Fruit fly (Drosophila melanogaster) whole organism, embryonic: ENCODE data around the gene CG43062.

Experiments
- Adf1 ChIP-seq: fragments of 200-800 bp; sonication (Bioruptor generic); IDR thresholded peaks from 2 replicates; pipeline ENCODE4 v1.3.6; 2022; ENCODE audit warnings: missing biosample characterization, missing genetic modification characterization
- CG10209 ChIP-seq: fragments of 200-800 bp; sonication (Bioruptor generic); optimal IDR thresholded peaks from 3 replicates; lab custom pipeline; 2017; ENCODE audit warnings: missing biosample characterization, mild to moderate bottlenecking, missing genetic modification characterization, missing genetic modification reagents
- CG10366 ChIP-seq: fragments of 200-800 bp; sonication (Bioruptor generic); IDR thresholded peaks from 2 replicates; pipeline ENCODE4 v1.3.6; 2022; ENCODE audit warnings: missing biosample characterization, missing genetic modification characterization
- CG11696 ChIP-seq: fragments of 200-800 bp; sonication (Bioruptor generic); IDR thresholded peaks from 2 replicates; pipeline ENCODE4 v1.3.6; 2022; ENCODE audit warnings: missing biosample characterization, missing genetic modification characterization
- CG1233 ChIP-seq: fragments of 200-800 bp; sonication (Bioruptor generic); optimal IDR thresholded peaks from 4 replicates; lab custom pipeline; 2018; ENCODE audit warnings: missing biosample characterization, mild to moderate bottlenecking, missing genetic modification characterization
- CG12659 ChIP-seq: fragments of 200-800 bp; sonication (Bioruptor generic); optimal IDR thresholded peaks from 3 replicates; lab custom pipeline; 2017; ENCODE audit warnings: mild to moderate bottlenecking, missing biosample characterization, missing genetic modification reagents, missing genetic modification characterization
- CG13894 ChIP-seq: fragments of 200-800 bp; sonication (Bioruptor generic); optimal IDR thresholded peaks from 3 replicates; lab custom pipeline; 2018; ENCODE audit warnings: missing biosample characterization, mild to moderate bottlenecking, missing genetic modification characterization, moderate library complexity
- CG14441 ChIP-seq: fragments of 200-800 bp; sonication (Bioruptor generic); IDR thresholded peaks from 2 replicates; pipeline ENCODE4 v1.3.6; 2022; ENCODE audit warnings: missing biosample characterization, missing genetic modification characterization
- CG16815 ChIP-seq: fragments of 200-800 bp; sonication (Bioruptor generic); optimal IDR thresholded peaks from 3 replicates; lab custom pipeline; 2017; ENCODE audit warnings: missing biosample characterization, mild to moderate bottlenecking, missing genetic modification characterization
- CG1832 ChIP-seq: fragments of 200-800 bp; sonication (Bioruptor generic); optimal IDR thresholded peaks from 2 replicates; lab custom pipeline; 2017; ENCODE audit warnings: missing biosample characterization, mild to moderate bottlenecking, missing genetic modification characterization, inconsistent platforms
- CG32532 ChIP-seq: fragments of 200-800 bp; sonication (Bioruptor generic); IDR thresholded peaks from 2 replicates; pipeline ENCODE4 v1.3.6; 2022; ENCODE audit warnings: missing biosample characterization, missing genetic modification characterization
- CG33213 ChIP-seq: fragments of 200-800 bp; sonication (Bioruptor generic); optimal IDR thresholded peaks from 3 replicates; lab custom pipeline; 2016; ENCODE audit warnings: missing biosample characterization, missing genetic modification characterization
- CG33557 ChIP-seq: fragments of 200-800 bp; sonication (Bioruptor generic); optimal IDR thresholded peaks from 2 replicates; lab custom pipeline; 2019; ENCODE audit warnings: missing biosample characterization, mild to moderate bottlenecking, missing genetic modification characterization, moderate library complexity
- CG7271 ChIP-seq: fragments of 200-800 bp; sonication (Bioruptor generic); optimal IDR thresholded peaks from 2 replicates; lab custom pipeline; 2018; ENCODE audit warnings: missing biosample characterization, mild to moderate bottlenecking, missing genetic modification characterization, moderate library complexity
- CG9437 ChIP-seq: fragments of 200-800 bp; sonication (Bioruptor generic); optimal IDR thresholded peaks from 2 replicates; lab custom pipeline; 2018; ENCODE audit warnings: missing biosample characterization, mild to moderate bottlenecking, missing genetic modification characterization
- D ChIP-seq, 2 experiments: fragments of 200-800 bp in 1 of 2; fragments of >200 bp in 1 of 2; sonication (Bioruptor generic) in 1 of 2; optimal IDR thresholded peaks; 2 replicates in 1 of 2; 3 replicates in 1 of 2; lab custom pipeline; 2017; ENCODE audit warnings: mild to moderate bottlenecking in 1 of 2, missing biosample characterization in 1 of 2, missing genetic modification characterization in 1 of 2, missing genetic modification reagents in 1 of 2
- Dll ChIP-seq: fragments of 200-800 bp; sonication (Bioruptor generic); IDR thresholded peaks from 4 replicates; pipeline ENCODE4 v1.3.6; 2022; ENCODE audit warnings: missing biosample characterization, missing genetic modification characterization; ENCODE audit not compliant: partially characterized antibody
- Doc3 ChIP-seq: fragments of 200-800 bp; sonication (Bioruptor generic); IDR thresholded peaks from 3 replicates; pipeline ENCODE4 v1.3.6; 2022; ENCODE audit warnings: missing biosample characterization, missing genetic modification characterization; ENCODE audit not compliant: partially characterized antibody
- Hsf ChIP-seq: fragments of 200-800 bp; sonication (Bioruptor generic); optimal IDR thresholded peaks from 3 replicates; lab custom pipeline; 2016; ENCODE audit warnings: missing biosample characterization, missing genetic modification characterization
- Kr ChIP-seq: fragments of 200-800 bp; sonication (Bioruptor generic); optimal IDR thresholded peaks from 2 replicates; lab custom pipeline; 2017; ENCODE audit warnings: missing biosample characterization, mild to moderate bottlenecking, missing genetic modification characterization
- Meics ChIP-seq: fragments of 200-800 bp; sonication (Bioruptor generic); optimal IDR thresholded peaks from 2 replicates; lab custom pipeline; 2017; ENCODE audit warnings: missing biosample characterization, mild to moderate bottlenecking, missing genetic modification characterization
- Rfx ChIP-seq: fragments of 200-800 bp; sonication (Bioruptor generic); IDR thresholded peaks from 2 replicates; pipeline ENCODE4 v1.3.6; 2022; ENCODE audit warnings: missing biosample characterization, missing genetic modification characterization
- Rx ChIP-seq: fragments of 200-800 bp; sonication (Bioruptor generic); IDR thresholded peaks from 2 replicates; pipeline ENCODE4 v1.3.6; 2022; ENCODE audit warnings: missing biosample characterization, missing genetic modification characterization
- Spps ChIP-seq: fragments of 200-800 bp; sonication (Bioruptor generic); optimal IDR thresholded peaks from 2 replicates; lab custom pipeline; 2018; ENCODE audit warnings: missing biosample characterization, mild to moderate bottlenecking, missing genetic modification characterization
- Taf1 ChIP-seq: fragments of 200-800 bp; sonication (Bioruptor generic); IDR thresholded peaks from 2 replicates; pipeline ENCODE4 v1.3.6; 2022; ENCODE audit warnings: missing biosample characterization, missing genetic modification characterization
- ash1 ChIP-seq: fragments of 200-800 bp; sonication (Bioruptor generic); optimal IDR thresholded peaks from 2 replicates; lab custom pipeline; 2018; ENCODE audit warnings: missing biosample characterization, mild to moderate bottlenecking, missing genetic modification characterization
- cg ChIP-seq: fragments of 200-800 bp; sonication (Bioruptor generic); optimal IDR thresholded peaks from 3 replicates; lab custom pipeline; 2019; ENCODE audit warnings: missing biosample characterization, mild to moderate bottlenecking, missing genetic modification characterization, moderate library complexity
- chinmo ChIP-seq: fragments of 200-800 bp; sonication (Bioruptor generic); IDR thresholded peaks from 4 replicates; pipeline ENCODE4 v1.3.6; 2022; ENCODE audit warnings: missing biosample characterization, missing genetic modification characterization; ENCODE audit not compliant: partially characterized antibody
- ci ChIP-seq: fragments of 200-800 bp; sonication (Bioruptor generic); IDR thresholded peaks from 3 replicates; pipeline ENCODE4 v1.3.6; 2022; ENCODE audit warnings: missing biosample characterization, missing genetic modification characterization
- crp ChIP-seq, 2 experiments: fragments of 200-800 bp; sonication (Bioruptor generic); optimal IDR thresholded peaks; 2 replicates in 1 of 2; 3 replicates in 1 of 2; lab custom pipeline; 2017; ENCODE audit warnings: missing biosample characterization in 2 of 2, missing genetic modification characterization in 2 of 2, mild to moderate bottlenecking in 1 of 2, moderate library complexity in 1 of 2
- da ChIP-seq: fragments of 200-800 bp; sonication (Bioruptor generic); optimal IDR thresholded peaks from 2 replicates; lab custom pipeline; 2016; ENCODE audit warnings: missing biosample characterization, missing genetic modification characterization
- fd3F ChIP-seq: fragments of 200-800 bp; sonication (Bioruptor generic); optimal IDR thresholded peaks from 2 replicates; lab custom pipeline; 2018; ENCODE audit warnings: missing biosample characterization, mild to moderate bottlenecking, missing genetic modification characterization, moderate library complexity
- gcm2 ChIP-seq: fragments of 200-800 bp; sonication (Bioruptor generic); optimal IDR thresholded peaks from 2 replicates; lab custom pipeline; 2016; ENCODE audit warnings: missing biosample characterization, missing genetic modification characterization
- hbn ChIP-seq: fragments of 200-800 bp; sonication (Bioruptor generic); IDR thresholded peaks from 2 replicates; pipeline ENCODE4 v1.3.6; 2022; ENCODE audit warnings: missing biosample characterization, missing genetic modification characterization; ENCODE audit not compliant: partially characterized antibody
- her ChIP-seq: fragments of 200-800 bp; sonication (Bioruptor generic); optimal IDR thresholded peaks from 2 replicates; lab custom pipeline; 2016; ENCODE audit warnings: missing biosample characterization, missing genetic modification characterization
- hth ChIP-seq: fragments of >200 bp; optimal IDR thresholded peaks from 2 replicates; lab custom pipeline; 2017; ENCODE audit warnings: inconsistent platforms
- insv ChIP-seq, 2 experiments: fragments of 200-800 bp; sonication (Bioruptor generic); optimal IDR thresholded peaks; 3 replicates each; lab custom pipeline; 2016 to 2018; ENCODE audit warnings: missing biosample characterization in 2 of 2, missing genetic modification characterization in 2 of 2
- lbe ChIP-seq: fragments of 200-800 bp; sonication (Bioruptor generic); optimal IDR thresholded peaks from 2 replicates; lab custom pipeline; 2016; ENCODE audit warnings: missing biosample characterization, mild to moderate bottlenecking, missing genetic modification characterization
- nerfin-2 ChIP-seq: fragments of 200-800 bp; sonication (Bioruptor generic); IDR thresholded peaks from 2 replicates; pipeline ENCODE4 v1.3.6; 2022; ENCODE audit warnings: missing biosample characterization, missing genetic modification characterization; ENCODE audit not compliant: partially characterized antibody
- p53 ChIP-seq: fragments of 200-800 bp; sonication (Bioruptor generic); optimal IDR thresholded peaks from 2 replicates; lab custom pipeline; 2016; ENCODE audit warnings: missing biosample characterization, missing genetic modification characterization
- pnt ChIP-seq: fragments of 200-800 bp; sonication (Bioruptor generic); optimal IDR thresholded peaks from 3 replicates; lab custom pipeline; 2016; ENCODE audit warnings: missing biosample characterization, missing genetic modification characterization
- scrt ChIP-seq: fragments of 200-800 bp; sonication (Bioruptor generic); optimal IDR thresholded peaks from 2 replicates; lab custom pipeline; 2018; ENCODE audit warnings: missing biosample characterization, mild to moderate bottlenecking, missing genetic modification characterization, moderate library complexity
- sd ChIP-seq: fragments of 200-800 bp; sonication (Bioruptor generic); optimal IDR thresholded peaks from 3 replicates; lab custom pipeline; 2018; ENCODE audit warnings: missing biosample characterization, mild to moderate bottlenecking, missing genetic modification characterization, moderate library complexity
- sima ChIP-seq: fragments of 200-800 bp; sonication (Bioruptor generic); optimal IDR thresholded peaks from 2 replicates; lab custom pipeline; 2016; ENCODE audit warnings: missing biosample characterization, missing genetic modification characterization
- tx ChIP-seq: fragments of 200-800 bp; sonication (Bioruptor generic); optimal IDR thresholded peaks from 2 replicates; lab custom pipeline; 2016; ENCODE audit warnings: missing biosample characterization, missing genetic modification characterization
- usp ChIP-seq: fragments of >200 bp; optimal IDR thresholded peaks from 2 replicates; lab custom pipeline; 2017; ENCODE audit warnings: missing biosample characterization, missing genetic modification characterization
- vnd ChIP-seq: fragments of 200-800 bp; sonication (Bioruptor generic); IDR thresholded peaks from 3 replicates; pipeline ENCODE4 v1.3.6; 2022; ENCODE audit warnings: missing biosample characterization, missing genetic modification characterization; ENCODE audit not compliant: partially characterized antibody
- zfh1 ChIP-seq: fragments of 200-800 bp; sonication (Bioruptor generic); IDR thresholded peaks from 3 replicates; pipeline ENCODE4 v1.3.6; 2022; ENCODE audit warnings: missing biosample characterization, missing genetic modification characterization

Gene CG43062

dm6 chr3R:11773325-11773998 is 23.3 kb downstream of the CG43062 start (continued):
- TF ChIP-seq tx (GFP tag; lab: Kevin White, UChicago) (no peak), Rfx (GFP tag; lab: Robert Waterston, UW) (peak; percentile 6; the same call in 1 of the 2 replicates), usp (no peak), CG14441 (no peak), her (peak; percentile 10), CG16815 (GFP tag; lab: Kevin White, UChicago) (no peak), da (GFP tag; lab: Kevin White, UChicago) (no peak), vnd (GFP tag; lab: Robert Waterston, UW) (no peak), scrt (GFP tag; lab: Kevin White, UChicago) (no peak), CG33213 (GFP tag; lab: Kevin White, UChicago) (no peak), ci (GFP tag; lab: Robert Waterston, UW) (peak; percentile 50; the same call in 1 of the 3 replicates), Adf1 (peak; percentile 26; the same call in 1 of the 2 replicates), Kr (GFP tag; lab: Kevin White, UChicago) (peak; percentile 45), cg (GFP tag; lab: Kevin White, UChicago) (peak; percentile 91), Taf1 (GFP tag; lab: Robert Waterston, UW) (no peak), CG13894 (tag; lab: Kevin White, UChicago) (peak; percentile 72), fd3F (GFP tag; lab: Kevin White, UChicago) (no peak), CG33557 (GFP tag; lab: Kevin White, UChicago) (peak; percentile 80), zfh1 (GFP tag; lab: Robert Waterston, UW) (no peak), Spps (tag; lab: Kevin White, UChicago) (peak; percentile 34), CG7271 (tag; lab: Kevin White, UChicago) (peak; percentile 44), Doc3 (GFP tag; lab: Robert Waterston, UW) (0 out of 3 replicates have a peak, but pooled peaks have one; percentile 43), sima (no peak), CG10209 (no peak), pnt (GFP tag; lab: Kevin White, UChicago) (no peak), Dll (GFP tag; lab: Robert Waterston, UW) (peak; percentile 51; the same call in 2 of the 4 replicates), ash1 (GFP tag; lab: Kevin White, UChicago) (no peak), p53 (GFP tag; lab: Kevin White, UChicago) (no peak), Meics (GFP tag; lab: Kevin White, UChicago) (no peak), insv (GFP tag; optimal IDR thresholded peaks at IDR 0.05; lab: Kevin White, UChicago) (peak in 1 of 2 experiments; percentile 34), nerfin-2 (GFP tag; lab: Robert Waterston, UW) (no peak), crp (GFP tag; optimal IDR thresholded peaks at IDR 0.05; lab: Kevin White, UChicago) (no peak), CG1832 (GFP tag; lab: Kevin White, UChicago) (no peak), CG11696 (GFP tag; lab: Robert Waterston, UW) (peak; percentile 41; the same call in 1 of the 2 replicates), chinmo (peak; percentile 77; the same call in 1 of the 4 replicates), Rx (GFP tag; lab: Robert Waterston, UW) (no peak), CG10366 (GFP tag; lab: Robert Waterston, UW) (no peak), CG32532 (GFP tag; lab: Robert Waterston, UW) (0 out of 2 replicates have a peak, but pooled peaks have one; percentile 28), Hsf (no peak), CG9437 (GFP tag; lab: Kevin White, UChicago) (no peak), hth (no peak), CG1233 (GFP tag; lab: Kevin White, UChicago) (no peak), D (optimal IDR thresholded peaks at IDR 0.05; lab: Kevin White, UChicago) (peak; percentile 70), D (GFP tag; optimal IDR thresholded peaks at IDR 0.05; lab: Kevin White, UChicago) (no peak), gcm2 (GFP tag; lab: Kevin White, UChicago) (no peak), hbn (GFP tag; lab: Robert Waterston, UW) (peak; percentile 48), CG12659 (GFP tag; lab: Kevin White, UChicago) (no peak), sd (tag; lab: Kevin White, UChicago) (no peak), lbe (no peak)
